Fruit fly (Drosophila melanogaster) whole organism, prepupa: ENCODE data around the gene cnir.

Experiments
- CG10631 ChIP-seq: fragments of 200-800 bp; sonication (Bioruptor generic); optimal IDR thresholded peaks from 2 replicates; lab custom pipeline; 2016; ENCODE audit warnings: missing biosample characterization, missing genetic modification characterization
- CG10669 ChIP-seq: fragments of 200-800 bp; sonication (Bioruptor generic); optimal IDR thresholded peaks from 3 replicates; lab custom pipeline; 2018; ENCODE audit warnings: missing biosample characterization, mild to moderate bottlenecking, missing genetic modification characterization, moderate library complexity
- CG11294 ChIP-seq: fragments of 200-800 bp; sonication (Bioruptor generic); IDR thresholded peaks from 2 replicates; pipeline ENCODE4 v1.3.6; 2022; ENCODE audit warnings: missing biosample characterization, missing genetic modification characterization
- CG11762 ChIP-seq: fragments of 200-800 bp; sonication (Bioruptor generic); optimal IDR thresholded peaks from 3 replicates; lab custom pipeline; 2016; ENCODE audit warnings: missing biosample characterization, missing genetic modification characterization; ENCODE audit not compliant: insufficient read depth
- CG11902 ChIP-seq: fragments of 200-800 bp; sonication (Bioruptor generic); optimal IDR thresholded peaks from 3 replicates; lab custom pipeline; 2016; ENCODE audit warnings: missing biosample characterization, missing genetic modification characterization
- CG15336 ChIP-seq: fragments of 200-800 bp; sonication (Bioruptor generic); IDR thresholded peaks from 2 replicates; pipeline ENCODE4 v1.3.6; 2022; ENCODE audit warnings: missing biosample characterization, missing genetic modification characterization
- CG1621 ChIP-seq: fragments of 200-800 bp; sonication (Bioruptor generic); optimal IDR thresholded peaks from 3 replicates; lab custom pipeline; 2018; ENCODE audit warnings: missing biosample characterization, mild to moderate bottlenecking, missing genetic modification characterization
- CG16779 ChIP-seq: fragments of 200-800 bp; sonication (Bioruptor generic); optimal IDR thresholded peaks from 3 replicates; lab custom pipeline; 2017; ENCODE audit warnings: missing biosample characterization, mild to moderate bottlenecking, missing genetic modification characterization
- CG3032 ChIP-seq: fragments of 200-800 bp; optimal IDR thresholded peaks from 2 replicates; lab custom pipeline; 2019; ENCODE audit warnings: missing biosample characterization, mild to moderate bottlenecking, missing genetic modification characterization, moderate library complexity
- CG31627 ChIP-seq: fragments of 200-800 bp; sonication (Bioruptor generic); optimal IDR thresholded peaks from 3 replicates; lab custom pipeline; 2016; ENCODE audit warnings: missing biosample characterization, missing genetic modification characterization
- CG32006 ChIP-seq: fragments of 200-800 bp; sonication (Bioruptor generic); optimal IDR thresholded peaks from 3 replicates; lab custom pipeline; 2017; ENCODE audit warnings: missing biosample characterization, mild to moderate bottlenecking, missing genetic modification characterization
- CG34406 ChIP-seq: fragments of 200-800 bp; sonication (Bioruptor generic); optimal IDR thresholded peaks from 3 replicates; lab custom pipeline; 2016; ENCODE audit warnings: missing biosample characterization, missing genetic modification characterization
- CG3919 ChIP-seq: fragments of 200-800 bp; sonication (Bioruptor generic); optimal IDR thresholded peaks from 3 replicates; lab custom pipeline; 2016; ENCODE audit warnings: missing biosample characterization, missing genetic modification characterization
- CG6163 ChIP-seq: fragments of 200-800 bp; sonication (Bioruptor generic); IDR thresholded peaks from 3 replicates; pipeline ENCODE4 v1.3.6; 2022; ENCODE audit warnings: missing biosample characterization, missing genetic modification characterization
- CG6276 ChIP-seq: fragments of 200-800 bp; sonication (Bioruptor generic); optimal IDR thresholded peaks from 2 replicates; lab custom pipeline; 2017; ENCODE audit warnings: missing biosample characterization, mild to moderate bottlenecking, missing genetic modification characterization
- CG6792 ChIP-seq: fragments of 200-800 bp; sonication (Bioruptor generic); optimal IDR thresholded peaks from 3 replicates; lab custom pipeline; 2016; ENCODE audit warnings: missing biosample characterization, missing genetic modification characterization
- CG6808 ChIP-seq: fragments of 200-800 bp; sonication (Bioruptor generic); optimal IDR thresholded peaks from 3 replicates; lab custom pipeline; 2017; ENCODE audit warnings: missing biosample characterization, missing genetic modification characterization, mild to moderate bottlenecking, moderate library complexity, missing genetic modification reagents
- CG6854 ChIP-seq: fragments of 200-800 bp; sonication (Bioruptor generic); optimal IDR thresholded peaks from 2 replicates; lab custom pipeline; 2017; ENCODE audit warnings: missing biosample characterization, mild to moderate bottlenecking, missing genetic modification characterization
- CG7368 ChIP-seq: fragments of 200-800 bp; sonication (Bioruptor generic); optimal IDR thresholded peaks from 3 replicates; lab custom pipeline; 2016; ENCODE audit warnings: missing biosample characterization, missing genetic modification characterization
- CG8119 ChIP-seq: fragments of 200-800 bp; sonication (Bioruptor generic); IDR thresholded peaks from 3 replicates; pipeline ENCODE4 v1.3.6; 2022; ENCODE audit warnings: missing biosample characterization, missing genetic modification characterization
- CG8319 ChIP-seq: fragments of 200-800 bp; sonication (Bioruptor generic); optimal IDR thresholded peaks from 3 replicates; lab custom pipeline; 2016; ENCODE audit warnings: missing biosample characterization, missing genetic modification characterization
- CG8632 ChIP-seq: fragments of 200-800 bp; sonication (Bioruptor generic); optimal IDR thresholded peaks from 3 replicates; lab custom pipeline; 2016; ENCODE audit warnings: missing biosample characterization, missing genetic modification characterization
- Eip75B ChIP-seq: fragments of 200-800 bp; sonication (Bioruptor generic); optimal IDR thresholded peaks from 3 replicates; lab custom pipeline; 2016; ENCODE audit warnings: missing biosample characterization, missing genetic modification characterization
- Eip78C ChIP-seq: fragments of 200-800 bp; sonication (Bioruptor generic); peaks from one replicate; lab custom pipeline; 2016; ENCODE audit warnings: missing biosample characterization, missing genetic modification characterization
- Ets21C ChIP-seq: fragments of 200-800 bp; sonication (Bioruptor generic); optimal IDR thresholded peaks from 3 replicates; lab custom pipeline; 2016; ENCODE audit warnings: missing biosample characterization, missing genetic modification characterization
- Gug ChIP-seq: fragments of 200-800 bp; sonication (Bioruptor generic); IDR thresholded peaks from 2 replicates; pipeline ENCODE4 v1.3.6; 2022; ENCODE audit warnings: missing biosample characterization, missing genetic modification characterization
- Met ChIP-seq: fragments of 200-800 bp; sonication (Bioruptor generic); optimal IDR thresholded peaks from 3 replicates; lab custom pipeline; 2016; ENCODE audit warnings: missing biosample characterization, missing genetic modification characterization
- Sox102F ChIP-seq: fragments of 200-800 bp; sonication (Bioruptor generic); optimal IDR thresholded peaks from 2 replicates; lab custom pipeline; 2016; ENCODE audit warnings: missing biosample characterization, mild to moderate bottlenecking, missing genetic modification characterization
- Sox15 ChIP-seq: fragments of 200-800 bp; sonication (Bioruptor generic); optimal IDR thresholded peaks from 3 replicates; lab custom pipeline; 2016; ENCODE audit warnings: missing biosample characterization, missing genetic modification characterization
- achi ChIP-seq: fragments of 200-800 bp; sonication (Bioruptor generic); optimal IDR thresholded peaks from 3 replicates; lab custom pipeline; 2016; ENCODE audit warnings: missing biosample characterization, missing genetic modification characterization
- acj6 ChIP-seq: fragments of 200-800 bp; sonication (Bioruptor generic); optimal IDR thresholded peaks from 3 replicates; lab custom pipeline; 2016; ENCODE audit warnings: missing biosample characterization, missing genetic modification characterization
- cyc ChIP-seq: fragments of 200-800 bp; sonication (Bioruptor generic); optimal IDR thresholded peaks from 3 replicates; lab custom pipeline; 2016; ENCODE audit warnings: missing biosample characterization, missing genetic modification characterization
- dac ChIP-seq: fragments of 200-800 bp; sonication (Bioruptor generic); optimal IDR thresholded peaks from 2 replicates; lab custom pipeline; 2017; ENCODE audit warnings: missing biosample characterization, mild to moderate bottlenecking, missing genetic modification characterization
- dsx ChIP-seq: fragments of 200-800 bp; optimal IDR thresholded peaks from 3 replicates; lab custom pipeline; 2019; ENCODE audit warnings: missing biosample characterization, mild to moderate bottlenecking, missing genetic modification characterization, moderate library complexity; ENCODE audit not compliant: poor library complexity, severe bottlenecking
- eg ChIP-seq: fragments of 200-800 bp; sonication (Bioruptor generic); IDR thresholded peaks from 3 replicates; pipeline ENCODE4 v1.3.6; 2022; ENCODE audit warnings: missing biosample characterization, missing genetic modification characterization
- fd59A ChIP-seq: fragments of 200-800 bp; sonication (Bioruptor generic); optimal IDR thresholded peaks from 2 replicates; lab custom pipeline; 2017; ENCODE audit warnings: missing biosample characterization, mild to moderate bottlenecking, missing genetic modification characterization, missing genetic modification reagents
- fd85E ChIP-seq: fragments of 200-800 bp; sonication (Bioruptor generic); optimal IDR thresholded peaks from 3 replicates; lab custom pipeline; 2016; ENCODE audit warnings: missing biosample characterization, missing genetic modification characterization
- fkh ChIP-seq: fragments of 200-800 bp; sonication (Bioruptor generic); optimal IDR thresholded peaks from 3 replicates; lab custom pipeline; 2017; ENCODE audit warnings: missing biosample characterization, mild to moderate bottlenecking, missing genetic modification characterization, moderate library complexity
- pdm3 ChIP-seq: fragments of 200-800 bp; sonication (Bioruptor generic); optimal IDR thresholded peaks from 3 replicates; lab custom pipeline; 2016; ENCODE audit warnings: missing biosample characterization, missing genetic modification characterization
- salr ChIP-seq, 2 experiments: fragments of 200-800 bp; sonication (Bioruptor generic); optimal IDR thresholded peaks; 3 replicates each; lab custom pipeline; 2016 to 2018; ENCODE audit warnings: missing biosample characterization in 2 of 2, missing genetic modification characterization in 2 of 2, mild to moderate bottlenecking in 1 of 2
- ss ChIP-seq, 2 experiments: fragments of 200-800 bp; sonication (Bioruptor generic); optimal IDR thresholded peaks; 2 replicates in 1 of 2; 3 replicates in 1 of 2; lab custom pipeline; 2017 to 2018; ENCODE audit warnings: mild to moderate bottlenecking in 2 of 2, missing biosample characterization in 2 of 2, missing genetic modification characterization in 2 of 2, moderate library complexity in 1 of 2
- svp ChIP-seq: fragments of 200-800 bp; sonication (Bioruptor generic); peaks from one replicate; lab custom pipeline; 2016; ENCODE audit warnings: missing biosample characterization, missing genetic modification characterization
- vri ChIP-seq: fragments of 200-800 bp; sonication (Bioruptor generic); optimal IDR thresholded peaks from 3 replicates; lab custom pipeline; 2016; ENCODE audit warnings: missing biosample characterization, mild to moderate bottlenecking, missing genetic modification characterization

The cnir gene

DNA sequence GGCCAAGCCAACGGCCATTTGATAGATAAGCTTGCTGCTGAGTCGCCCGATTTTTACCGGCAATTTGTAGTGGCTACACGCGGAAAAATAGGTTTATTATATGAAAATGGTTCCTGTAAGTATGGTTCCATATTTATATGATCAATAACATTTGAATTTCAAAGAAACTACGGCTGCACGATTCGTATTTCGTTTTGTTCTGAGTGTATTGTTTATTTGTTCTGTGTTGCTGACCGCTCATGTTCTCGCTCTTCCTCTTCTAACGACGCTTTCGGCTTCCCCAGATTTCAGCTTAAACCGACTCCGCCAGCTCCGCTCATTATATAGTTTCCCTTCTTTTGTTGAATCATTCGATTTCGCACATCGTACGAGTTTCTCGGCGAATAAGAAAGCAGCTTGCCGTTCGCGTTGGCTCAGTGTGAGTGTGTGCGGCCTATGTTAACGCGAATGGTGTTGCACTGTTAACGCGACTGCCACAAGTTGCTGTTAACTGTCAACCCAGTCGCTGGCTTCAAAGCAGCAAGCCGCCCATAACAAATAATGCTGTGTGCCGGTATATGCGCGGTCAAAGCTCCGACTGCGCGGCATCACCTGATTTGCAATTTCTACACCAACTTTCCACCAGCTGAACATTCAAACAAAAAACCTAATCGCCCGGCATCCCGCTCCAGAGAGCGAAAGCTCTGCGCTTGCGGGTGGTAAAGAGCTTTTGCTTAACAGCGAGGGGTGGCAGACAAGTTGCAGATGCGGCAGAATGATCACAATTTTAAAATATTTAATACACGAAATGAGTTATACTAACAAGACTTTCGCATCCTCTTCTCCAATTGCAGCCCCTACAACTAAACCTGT, 19.4 kb upstream of the cnir start (continued):
- TF ChIP-seq CG8119 (GFP tag; lab: Robert Waterston, UW) (peak; percentile 39; the same call in 2 of the 3 replicates), CG11902 (GFP tag; lab: Kevin White, UChicago) (no peak), ss (GFP tag; optimal IDR thresholded peaks at IDR 0.05; lab: Kevin White, UChicago) (no peak), svp (peak; percentile 35), CG3919 (GFP tag; lab: Kevin White, UChicago) (peak; percentile 12), CG10669 (no peak), CG16779 (tag; lab: Kevin White, UChicago) (no peak), fd85E (no peak), CG10631 (GFP tag; lab: Kevin White, UChicago) (peak; percentile 9), CG11762 (no peak), cyc (peak; percentile 3), CG6276 (GFP tag; lab: Kevin White, UChicago) (no peak), salr (GFP tag; optimal IDR thresholded peaks at IDR 0.05; lab: Kevin White, UChicago) (peak in 1 of 2 experiments; percentile 5), fd59A (GFP tag; lab: Kevin White, UChicago) (no peak), CG3032 (tag; lab: Kevin White, UChicago) (no peak), CG6163 (GFP tag; lab: Robert Waterston, UW) (peak; percentile 63; the same call in 2 of the 3 replicates), achi (GFP tag; lab: Kevin White, UChicago) (no peak), CG7368 (GFP tag; lab: Kevin White, UChicago) (no peak), CG8632 (GFP tag; lab: Kevin White, UChicago) (no peak), CG32006 (GFP tag; lab: Kevin White, UChicago) (peak; percentile 65), Met (peak; percentile 4)

dm6 chr2L:3057951-3058771, 18.5 kb upstream of the cnir start:
- TF ChIP-seq CG6808 (GFP tag; lab: Kevin White, UChicago) (no peak), fd59A (GFP tag; lab: Kevin White, UChicago) (no peak), ss (GFP tag; optimal IDR thresholded peaks at IDR 0.05; lab: Kevin White, UChicago) (no peak), CG11294 (no peak), pdm3 (no peak), vri (GFP tag; lab: Kevin White, UChicago) (peak; percentile 56), svp (peak; percentile 94), Gug (GFP tag; lab: Robert Waterston, UW) (no peak), Sox15 (GFP tag; lab: Kevin White, UChicago) (no peak), CG31627 (GFP tag; lab: Kevin White, UChicago) (no peak), CG6792 (GFP tag; lab: Kevin White, UChicago) (peak; percentile 12), Sox102F (GFP tag; lab: Kevin White, UChicago) (no peak), CG10631 (GFP tag; lab: Kevin White, UChicago) (no peak), acj6 (no peak), CG16779 (tag; lab: Kevin White, UChicago) (no peak), eg (no peak), Met (no peak), CG6854 (GFP tag; lab: Kevin White, UChicago) (no peak), CG8319 (GFP tag; lab: Kevin White, UChicago) (no peak), CG1621 (no peak), CG32006 (GFP tag; lab: Kevin White, UChicago) (no peak), CG6163 (GFP tag; lab: Robert Waterston, UW) (no peak), Ets21C (no peak), Eip78C (GFP tag; lab: Kevin White, UChicago) (peak; percentile 52), CG10669 (no peak), CG34406 (GFP tag; lab: Kevin White, UChicago) (no peak), CG3032 (tag; lab: Kevin White, UChicago) (no peak), Eip75B (GFP tag; lab: Kevin White, UChicago) (no peak), CG8119 (GFP tag; lab: Robert Waterston, UW) (no peak), fkh (GFP tag; lab: Kevin White, UChicago) (peak; percentile 82), achi (GFP tag; lab: Kevin White, UChicago) (no peak), dsx (GFP tag; lab: Kevin White, UChicago) (no peak), CG15336 (GFP tag; lab: Robert Waterston, UW) (no peak), CG6276 (GFP tag; lab: Kevin White, UChicago) (no peak), CG8632 (GFP tag; lab: Kevin White, UChicago) (no peak), dac (GFP tag; lab: Kevin White, UChicago) (no peak), CG11902 (GFP tag; lab: Kevin White, UChicago) (no peak)
